Worm (Caenorhabditis elegans) whole organism, dauer: ENCODE data around the gene Y54G2A.76.
"Not testable (repeated sequence)": the region's sequence is repeated elsewhere in the genome, so short reads cannot be mapped to it uniquely, and the experiment has no call there.

Source experiments
- unc-62 ChIP-seq: sonication (generic microtip); optimal IDR thresholded peaks from 2 replicates; lab custom pipeline; 2017; ENCODE audit warnings: missing biosample characterization, missing genetic modification reagents, missing genetic modification characterization

Y54G2A.76 gene

DNA sequence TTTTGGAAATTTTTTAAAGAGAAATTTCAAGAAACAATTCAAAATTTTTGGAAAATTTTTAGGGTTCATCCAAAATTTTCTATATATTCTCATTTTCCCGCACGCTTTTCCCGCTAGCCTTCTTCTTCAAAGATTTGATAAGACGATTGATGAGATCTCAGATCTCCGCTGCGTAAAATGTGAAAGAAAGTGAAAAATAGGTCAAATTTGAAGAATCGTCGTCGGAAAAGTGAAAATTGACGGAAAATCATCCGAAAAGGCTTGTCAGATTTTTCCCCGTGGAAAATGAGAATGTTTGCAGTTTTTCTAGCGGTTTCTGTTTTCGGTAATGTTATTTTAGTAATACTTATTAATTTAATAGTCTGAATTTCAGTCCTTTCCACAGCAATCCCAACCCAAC lies at the start of gene Y54G2A.76:
Y54G2A.76 (plus strand) TSS at position 203 of the 400 bp plus-strand sequence.
- TF ChIP-seq unc-62 (GFP tag; lab: Kevin White, UChicago): no peak

DNA sequence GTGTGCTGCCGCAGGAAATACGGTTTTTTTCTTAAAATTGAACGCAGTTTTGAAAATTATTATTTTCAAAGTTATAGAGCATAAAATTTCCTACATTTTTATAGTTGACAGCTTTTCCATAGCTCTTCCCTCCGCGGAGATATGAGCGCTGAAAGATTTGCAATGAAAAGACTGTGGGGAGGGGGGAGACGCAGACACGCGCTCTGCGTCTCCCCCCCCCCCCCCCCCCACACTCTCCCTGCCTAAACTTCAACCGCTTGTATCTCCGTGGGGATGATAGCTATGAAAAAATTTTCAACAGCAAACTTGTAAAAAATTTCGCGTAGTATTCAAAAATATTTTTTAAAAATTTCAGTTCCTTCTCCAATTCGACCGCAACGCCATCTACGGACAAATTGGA lies 47.7 kb upstream of the Y54G2A.76 start:
- TF ChIP-seq unc-62 (GFP tag; lab: Kevin White, UChicago): no peak

DNA sequence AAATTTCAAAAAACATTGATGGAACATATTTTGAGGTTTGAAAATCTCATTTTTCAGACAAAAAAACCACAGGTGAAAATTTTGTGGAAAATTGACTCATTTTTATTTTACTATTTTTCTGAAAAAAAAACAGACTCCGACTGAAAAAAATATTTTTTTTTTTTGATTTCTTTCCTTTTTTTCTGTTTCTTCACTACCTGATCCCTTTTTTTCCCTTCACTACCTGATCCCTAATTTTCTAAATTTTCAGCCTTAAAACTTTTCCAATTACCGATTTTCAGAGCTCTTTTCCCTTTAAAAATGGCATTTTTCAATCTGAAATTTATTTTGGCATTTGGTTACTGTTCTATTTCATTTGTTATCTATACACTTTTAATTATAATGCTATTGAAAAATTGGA lies 46.8 kb upstream of the Y54G2A.76 start, which contains the start of gene Y54G2A.77:
Y54G2A.77 (plus strand) TSS at position 301 of the 400 bp plus-strand sequence.
- no peak for TF ChIP-seq unc-62 (GFP tag; lab: Kevin White, UChicago)

- no peak for TF ChIP-seq unc-62 (GFP tag; lab: Kevin White, UChicago)
Measured at ce11 chrIV:2764160-2764559, 45.0 kb upstream of the Y54G2A.76 start.

DNA sequence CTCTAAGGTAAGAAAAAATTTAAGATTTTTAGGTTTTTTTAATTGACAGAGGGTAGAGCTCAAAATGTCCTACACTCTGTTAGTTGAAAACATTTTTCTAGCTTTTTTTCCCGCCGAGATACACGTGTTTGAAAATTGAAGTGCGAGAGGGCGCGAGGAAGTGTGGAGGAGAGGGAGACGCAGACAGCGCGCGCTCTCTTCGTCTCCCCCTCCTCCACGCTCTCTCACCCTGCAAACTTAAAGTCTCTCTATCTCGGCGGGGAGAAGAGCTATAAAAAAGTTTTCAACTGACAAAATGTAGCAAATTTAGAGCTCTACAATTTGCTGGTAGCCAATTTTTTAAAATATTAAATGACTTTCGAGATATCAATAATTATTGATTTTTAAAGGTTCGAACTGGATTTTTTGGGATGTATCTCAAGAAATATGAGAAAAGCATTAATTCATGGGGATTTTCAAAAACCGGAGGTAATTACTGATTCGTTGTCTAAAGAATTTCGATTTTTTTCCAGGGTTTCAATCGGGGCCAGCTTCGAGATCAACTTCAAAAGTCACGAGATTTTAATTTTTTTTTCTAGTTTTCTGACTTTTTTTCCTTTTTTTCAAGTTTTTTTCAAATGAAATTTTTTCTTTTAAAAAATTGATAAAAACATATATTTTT lies 44.0 kb upstream of the Y54G2A.76 start:
- no peak for TF ChIP-seq unc-62 (GFP tag; lab: Kevin White, UChicago)

- TF ChIP-seq unc-62 (GFP tag; lab: Kevin White, UChicago): no peak
Measured at ce11 chrIV:2770067-2770466, 39.1 kb upstream of the Y54G2A.76 start.

DNA sequence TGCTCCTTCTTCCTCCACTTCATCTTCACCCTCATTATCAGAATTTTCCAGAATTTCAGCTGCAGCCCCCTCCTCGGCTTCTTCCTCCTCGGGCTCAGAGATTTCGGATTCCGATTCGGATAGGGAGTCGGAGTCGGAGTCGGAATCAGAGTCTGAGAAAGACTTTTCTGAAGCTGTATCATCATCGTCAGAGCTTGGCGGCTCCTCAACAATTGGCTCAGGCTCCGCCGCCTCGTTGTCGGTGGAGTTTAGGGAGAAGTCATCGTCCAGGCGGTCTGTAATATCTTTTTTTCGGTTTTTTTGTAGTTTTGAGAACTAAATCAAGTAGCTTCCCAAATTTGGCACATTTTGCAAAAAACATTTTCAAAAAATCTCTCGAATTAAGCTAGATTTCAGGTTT lies 38.4 kb upstream of the Y54G2A.76 start:
- no peak for TF ChIP-seq unc-62 (GFP tag; lab: Kevin White, UChicago)

- no peak for TF ChIP-seq unc-62 (GFP tag; lab: Kevin White, UChicago)
Measured at ce11 chrIV:2771692-2772091, 37.5 kb upstream of the Y54G2A.76 start, which contains the start of gene Y54G2A.11. TSS of gene Y54G2A.11 (minus strand) at chrIV:2771792.

ce11 chrIV:2772209-2772851 lies 36.9 kb upstream of the Y54G2A.76 start:
- no peak for TF ChIP-seq unc-62 (GFP tag; lab: Kevin White, UChicago)

DNA sequence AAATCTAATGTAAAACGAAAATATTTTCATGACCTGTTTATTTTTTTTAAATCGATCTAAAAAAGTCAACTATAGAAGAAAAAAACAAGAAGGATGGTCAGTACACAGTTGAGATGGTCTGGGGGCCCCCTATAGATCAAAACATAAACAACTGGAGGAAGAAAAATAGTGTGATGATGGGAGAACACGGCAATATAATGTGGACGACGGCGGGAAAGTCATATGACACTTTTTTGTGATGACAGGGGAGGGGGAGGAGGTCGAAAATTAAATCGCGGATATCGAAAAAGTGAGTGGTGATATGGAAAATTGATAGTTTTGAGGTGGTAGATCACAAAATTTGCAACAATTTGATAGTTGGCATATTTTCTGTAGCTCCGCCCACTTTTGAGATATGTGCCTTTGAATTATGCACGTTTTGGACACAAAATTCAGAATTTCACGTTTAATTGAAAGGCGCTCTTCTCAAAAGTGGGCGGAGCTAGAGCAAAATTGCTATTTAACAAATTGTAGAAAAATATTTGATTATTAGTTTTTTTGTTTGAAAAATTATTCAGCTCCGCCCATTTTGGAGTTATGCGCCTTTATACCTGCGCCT lies 35.7 kb upstream of the Y54G2A.76 start:
- no peak for TF ChIP-seq unc-62 (GFP tag; lab: Kevin White, UChicago)

- TF ChIP-seq unc-62 (GFP tag; lab: Kevin White, UChicago): no peak
Measured at ce11 chrIV:2774500-2774899, 34.7 kb upstream of the Y54G2A.76 start.

DNA sequence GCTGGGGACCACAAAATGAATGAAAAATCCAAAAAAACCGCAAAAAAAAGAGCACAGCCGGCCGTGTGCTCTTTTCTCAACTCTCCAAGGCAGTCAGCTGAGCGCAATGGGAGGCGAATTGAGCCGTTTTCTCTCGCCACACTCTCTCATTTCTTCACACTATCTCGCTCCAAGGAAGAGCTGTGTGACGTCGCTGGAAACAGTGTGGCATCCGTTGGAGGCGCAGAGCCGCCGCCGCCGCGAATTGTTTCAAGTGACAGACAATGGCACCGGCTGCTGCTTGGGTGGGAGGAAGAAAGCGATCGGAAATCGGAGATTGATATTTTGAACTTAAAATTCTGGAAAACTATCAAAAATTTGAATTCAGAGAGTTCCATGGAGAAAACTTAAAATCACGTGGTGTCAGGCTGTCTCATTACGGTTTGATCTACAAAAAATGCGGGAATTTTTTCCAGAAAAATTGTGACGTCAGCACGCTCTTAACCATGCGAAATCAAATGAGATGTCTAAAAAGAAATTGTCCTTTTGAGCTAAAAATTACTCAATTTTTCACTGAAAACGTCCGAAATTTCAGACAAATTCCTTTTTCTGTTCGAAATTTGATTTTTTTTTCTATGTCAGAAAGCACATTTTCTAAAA lies 33.1 kb upstream of the Y54G2A.76 start:
- TF ChIP-seq unc-62 (GFP tag; lab: Kevin White, UChicago): no peak

DNA sequence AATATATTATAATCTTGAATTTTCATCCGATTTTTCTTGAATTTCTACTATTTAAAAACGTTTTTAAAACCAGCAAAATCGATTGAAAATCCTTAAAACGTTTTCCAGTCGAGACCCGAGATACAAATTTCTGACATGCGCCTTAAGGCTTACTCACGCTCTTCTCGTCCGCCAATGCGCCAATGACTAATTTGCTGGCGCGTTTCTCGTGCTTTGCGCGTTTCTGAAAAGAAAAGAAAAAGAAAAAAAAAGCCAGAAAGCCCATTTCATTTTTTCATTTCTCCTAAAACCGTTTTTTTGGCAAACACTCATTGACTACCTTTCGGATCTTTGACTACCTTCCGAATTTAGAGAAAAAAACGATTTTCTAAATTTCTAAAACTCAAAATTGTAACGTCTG lies 32.5 kb upstream of the Y54G2A.76 start:
- TF ChIP-seq unc-62 (GFP tag; lab: Kevin White, UChicago): no peak

DNA sequence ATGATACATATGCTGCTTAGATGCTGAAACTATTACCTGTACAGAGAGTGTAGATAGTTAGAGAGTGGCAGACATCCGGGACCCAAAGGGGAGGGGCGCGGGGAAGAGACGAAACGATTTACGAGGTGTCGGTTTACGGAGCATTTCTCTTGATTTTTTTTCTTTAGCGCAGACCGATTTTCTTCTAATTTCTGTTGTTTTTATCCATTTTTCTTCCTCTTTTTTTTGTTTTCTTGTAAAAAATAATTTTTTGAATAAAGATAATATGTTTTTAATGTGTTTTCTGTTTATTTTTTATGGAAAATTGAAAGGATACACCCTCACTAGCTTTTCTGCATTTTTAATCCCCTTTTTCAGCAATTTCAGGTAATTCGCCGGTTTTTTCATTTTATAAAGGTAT lies 31.4 kb upstream of the Y54G2A.76 start, which contains the start of gene Y54G2A.72:
Y54G2A.72 (plus strand) TSS at position 301 of the 400 bp plus-strand sequence.
- not testable (repeated sequence) for TF ChIP-seq unc-62 (GFP tag; lab: Kevin White, UChicago)

ce11 chrIV:2782793-2783540 lies 26.2 kb upstream of the Y54G2A.76 start, which contains the start of gene Y54G2A.12:
TSS of gene Y54G2A.12 (minus strand) at chrIV:2782843.
- TF ChIP-seq unc-62 (GFP tag; lab: Kevin White, UChicago): no peak
